Worm (Caenorhabditis elegans) whole organism, L4/young adult: ENCODE measurements around the gene gck-1.

ENCODE experiments used
- W03F9.2 ChIP-seq: fragments of 150-350 bp; optimal IDR thresholded peaks from 2 replicates; lab custom pipeline; 2014; ENCODE audit warnings: missing biosample characterization, missing genetic modification characterization
- dao-5 ChIP-seq: sonication (generic microtip); optimal IDR thresholded peaks from 2 replicates; lab custom pipeline; 2016; ENCODE audit warnings: missing genotype, missing genetic modification characterization, moderate library complexity, missing compliant biosample characterization
- him-1 ChIP-seq: sonication (generic microtip); optimal IDR thresholded peaks from 2 replicates; lab custom pipeline; 2016; ENCODE audit warnings: missing genotype, missing genetic modification reagents, missing genetic modification characterization, missing compliant biosample characterization

gck-1 gene

DNA sequence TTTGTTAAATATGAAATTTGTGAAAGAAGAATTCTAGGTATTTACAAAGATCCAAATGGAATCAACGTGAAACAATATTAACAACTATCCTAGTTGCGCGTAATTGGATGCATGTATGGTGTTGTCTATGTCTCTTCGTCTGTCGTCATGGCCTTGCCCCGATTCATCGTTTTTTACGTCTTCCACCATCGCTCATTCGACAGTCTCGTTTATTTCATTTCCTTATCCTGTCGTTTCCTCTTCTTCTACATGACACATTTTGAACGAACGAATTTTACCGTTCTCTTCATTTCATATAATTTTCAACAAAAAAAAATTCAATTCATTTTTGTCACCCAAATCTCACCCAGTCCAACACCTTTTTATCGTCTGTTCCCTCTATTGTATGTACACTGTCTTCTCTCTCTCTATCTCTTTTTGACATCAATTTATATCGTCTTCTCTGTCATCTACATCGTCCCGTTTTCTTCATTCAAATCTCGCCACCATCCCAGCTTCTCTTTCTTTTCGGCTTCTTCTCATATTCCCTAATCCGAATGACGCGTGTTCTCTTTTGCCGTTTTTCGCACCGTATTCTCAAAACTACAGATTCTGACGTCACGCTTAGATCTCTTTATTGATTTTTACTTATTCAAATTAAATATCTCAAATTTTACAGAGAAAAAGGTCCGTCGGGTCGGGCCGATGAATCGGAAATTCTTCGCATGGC lies 8.9 kb downstream of the gck-1 start, which contains the start of gene ttc-17:
Gene ttc-17 (plus strand): TSS at position 659 of the 709 bp plus-strand sequence.
- TF ChIP-seq him-1 (tag; lab: Kevin White, UChicago) (no peak), W03F9.2 (tag; lab: Kevin White, UChicago) (no peak), dao-5 (tag; lab: Kevin White, UChicago) (no peak)

- TF ChIP-seq him-1 (tag; lab: Kevin White, UChicago) = no peak
- no peak for TF ChIP-seq W03F9.2 (tag; lab: Kevin White, UChicago)
- TF ChIP-seq dao-5 (tag; lab: Kevin White, UChicago) = no peak
Observed at ce11 chrV:8964055-8964758, 16.6 kb downstream of the gck-1 start, which contains the start of gene nhr-44. Gene nhr-44 (minus strand): TSS chrV:8964105.

DNA sequence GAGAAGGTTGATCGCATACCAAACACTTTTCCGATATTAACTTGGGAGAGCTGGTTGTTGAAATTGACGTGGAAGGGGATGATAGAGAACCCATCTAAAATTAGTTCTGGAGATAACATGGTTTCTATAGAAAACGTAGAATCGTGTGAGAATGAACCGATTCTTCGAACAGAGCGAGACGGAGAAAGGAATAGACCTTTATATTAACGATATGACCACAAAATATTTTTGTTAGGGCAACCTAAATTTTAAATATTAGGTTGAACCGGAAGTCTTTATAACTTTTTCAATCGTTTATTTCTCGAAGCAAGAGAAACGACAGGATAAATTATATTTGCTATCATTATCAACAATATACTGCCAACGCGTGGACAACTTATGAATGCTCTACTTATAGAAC lies 18.5 kb downstream of the gck-1 start, which contains the start of gene nhr-219:
Gene nhr-219 (minus strand): TSS at position 101 of the 400 bp plus-strand sequence.
- no peak for TF ChIP-seq dao-5 (tag; lab: Kevin White, UChicago)
- TF ChIP-seq W03F9.2 (tag; lab: Kevin White, UChicago) = no peak
- no peak for TF ChIP-seq him-1 (tag; lab: Kevin White, UChicago)

- TF ChIP-seq dao-5 (tag; lab: Kevin White, UChicago) (no peak), him-1 (tag; lab: Kevin White, UChicago) (no peak), W03F9.2 (tag; lab: Kevin White, UChicago) (no peak)
Observed at ce11 chrV:8972271-8972670, 24.7 kb downstream of the gck-1 start, which contains the start of gene nhr-195. Gene nhr-195 (minus strand): TSS chrV:8972371.

DNA sequence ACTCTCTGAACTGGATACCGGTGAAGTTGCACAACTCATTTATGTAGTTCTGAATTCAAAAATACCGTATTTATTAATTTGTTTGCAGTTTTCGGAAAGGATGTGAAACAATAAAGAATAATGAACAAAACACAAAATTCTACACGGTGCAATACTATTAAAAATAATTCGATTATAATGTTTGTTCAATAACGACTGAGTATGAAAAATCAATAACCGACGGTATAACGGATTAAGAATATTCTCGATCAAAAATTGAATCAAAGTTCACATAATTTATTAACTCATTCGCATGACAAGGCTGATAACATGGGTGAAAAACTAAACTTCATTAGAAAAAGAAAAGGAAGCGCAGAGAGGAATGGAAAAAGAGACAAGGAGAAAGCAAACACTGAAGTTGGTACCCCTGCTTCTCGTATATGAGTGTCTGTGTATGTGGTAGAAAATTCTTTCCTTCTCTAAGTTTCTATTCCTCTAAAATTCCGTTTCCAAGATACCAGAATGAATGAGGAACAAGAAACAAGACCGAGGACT lies 27.4 kb downstream of the gck-1 start, which contains the start of gene nhr-143:
Gene nhr-143 (minus strand): TSS at position 51 of the 534 bp plus-strand sequence.
- no peak for TF ChIP-seq dao-5 (tag; lab: Kevin White, UChicago)
- no peak for TF ChIP-seq him-1 (tag; lab: Kevin White, UChicago)
- no peak for TF ChIP-seq W03F9.2 (tag; lab: Kevin White, UChicago)

DNA sequence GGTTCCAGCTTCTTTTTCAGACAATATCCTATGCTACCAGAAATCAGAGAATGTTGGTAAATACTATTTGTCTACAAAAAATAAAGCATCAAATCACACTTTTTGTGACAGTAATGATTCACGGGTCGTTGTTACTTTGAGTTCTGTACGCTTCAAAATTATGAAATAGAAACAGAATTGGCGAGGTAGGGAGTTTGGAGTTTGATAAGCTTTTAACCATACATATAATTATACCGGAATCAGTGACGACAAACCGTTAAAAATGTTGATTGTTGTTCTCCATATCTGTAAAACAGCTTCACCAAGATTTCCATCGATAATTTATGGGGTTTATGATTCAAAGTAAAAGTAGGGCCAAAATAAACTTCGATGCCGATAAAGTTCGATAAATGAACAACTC lies 30.3 kb downstream of the gck-1 start:
- TF ChIP-seq W03F9.2 (tag; lab: Kevin White, UChicago) = no peak
- no peak for TF ChIP-seq dao-5 (tag; lab: Kevin White, UChicago)
- no peak for TF ChIP-seq him-1 (tag; lab: Kevin White, UChicago)

DNA sequence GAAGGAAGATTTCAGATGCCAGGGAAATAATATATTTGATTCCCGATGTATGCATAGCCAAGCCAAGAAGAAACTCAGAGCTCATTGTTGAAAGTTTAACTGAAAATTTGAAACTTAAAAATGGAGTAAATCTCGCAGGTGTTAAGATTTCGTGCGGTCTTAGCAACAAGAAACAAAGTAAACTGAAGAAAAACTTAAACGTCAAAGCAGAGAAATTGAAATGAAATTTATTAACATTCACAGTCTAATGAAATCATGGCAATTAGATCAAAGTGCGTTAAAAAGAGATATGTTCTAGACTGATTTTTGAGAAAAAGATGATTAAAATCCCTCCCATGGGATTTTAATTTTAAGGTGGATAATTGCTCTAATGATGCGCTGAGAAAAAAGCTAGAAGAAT lies 33.2 kb downstream of the gck-1 start, which contains the start of gene str-84:
Gene str-84 (minus strand): TSS at position 101 of the 400 bp plus-strand sequence.
- no peak for TF ChIP-seq him-1 (tag; lab: Kevin White, UChicago)
- TF ChIP-seq dao-5 (tag; lab: Kevin White, UChicago) = no peak
- no peak for TF ChIP-seq W03F9.2 (tag; lab: Kevin White, UChicago)

ce11 chrV:8983604-8984003 lies 36.0 kb downstream of the gck-1 start, which contains the start of gene str-86:
Gene str-86 (minus strand): TSS chrV:8983704.
- TF ChIP-seq dao-5 (tag; lab: Kevin White, UChicago) (no peak), W03F9.2 (tag; lab: Kevin White, UChicago) (no peak), him-1 (tag; lab: Kevin White, UChicago) (no peak)

DNA sequence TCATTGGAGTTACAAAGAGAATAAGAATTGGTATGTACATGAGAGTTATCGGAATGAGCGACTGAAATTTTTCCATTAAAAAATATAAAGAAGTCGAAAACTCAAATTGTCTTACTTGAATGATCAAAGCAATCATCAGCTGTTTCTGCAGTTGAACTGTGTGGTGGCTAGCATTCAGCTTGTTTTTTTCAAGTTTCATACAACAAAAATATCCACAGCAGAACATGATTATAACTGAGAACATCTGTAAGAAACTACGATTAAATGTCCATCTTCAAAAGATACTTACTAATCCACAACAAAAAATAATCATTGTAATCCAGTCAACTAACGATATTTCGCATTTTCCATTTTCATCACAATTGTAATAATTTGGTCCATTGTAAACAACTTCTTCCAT lies 37.2 kb downstream of the gck-1 start:
- TF ChIP-seq W03F9.2 (tag; lab: Kevin White, UChicago) (no peak), him-1 (tag; lab: Kevin White, UChicago) (no peak), dao-5 (tag; lab: Kevin White, UChicago) (no peak)

- TF ChIP-seq him-1 (tag; lab: Kevin White, UChicago) (no peak), W03F9.2 (tag; lab: Kevin White, UChicago) (no peak), dao-5 (tag; lab: Kevin White, UChicago) (no peak)
Observed at ce11 chrV:8985740-8986139, 38.1 kb downstream of the gck-1 start, which contains the start of gene str-85. Gene str-85 (minus strand): TSS chrV:8985840.

DNA sequence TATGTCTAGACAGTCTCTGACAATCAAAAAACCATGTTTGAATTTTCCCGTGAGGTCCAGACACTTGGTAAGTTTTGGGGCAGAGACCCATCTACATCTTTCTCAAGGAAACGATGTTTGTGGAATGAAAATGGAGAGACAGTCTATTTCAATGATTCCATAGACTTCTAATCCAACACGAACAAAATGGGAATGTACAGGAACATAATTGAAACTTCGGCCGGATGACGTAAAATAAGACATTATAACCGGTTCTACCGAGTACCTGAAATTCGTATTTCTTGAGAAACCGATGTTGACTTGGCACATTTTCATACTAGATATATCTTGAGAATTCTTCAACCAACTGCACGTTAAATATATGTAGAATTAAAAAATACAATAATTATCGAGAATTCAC lies 40.5 kb downstream of the gck-1 start, which contains the start of gene str-87:
Gene str-87 (minus strand): TSS at position 101 of the 400 bp plus-strand sequence.
- TF ChIP-seq dao-5 (tag; lab: Kevin White, UChicago) = no peak
- no peak for TF ChIP-seq him-1 (tag; lab: Kevin White, UChicago)
- no peak for TF ChIP-seq W03F9.2 (tag; lab: Kevin White, UChicago)

DNA sequence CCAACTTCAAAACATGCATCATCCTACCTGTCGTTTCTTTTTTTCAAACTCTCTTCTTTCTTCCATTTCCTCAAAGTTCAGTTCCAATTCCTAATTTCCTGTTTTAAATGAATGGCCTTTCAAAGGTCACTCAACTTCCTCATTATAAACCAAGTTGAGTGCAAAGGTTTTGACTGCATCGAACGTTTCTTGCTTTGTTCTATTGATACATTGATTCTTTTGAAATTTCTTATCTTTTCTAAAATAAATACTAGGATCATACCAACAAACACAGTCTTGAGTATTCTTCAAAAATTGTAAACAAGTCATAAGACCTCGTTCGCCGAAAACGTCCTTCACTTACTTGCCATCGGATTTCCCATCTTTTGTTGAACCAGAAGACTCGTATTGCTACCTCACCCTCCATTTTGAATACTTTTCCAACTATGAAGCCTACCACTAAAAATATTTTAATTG lies 42.6 kb downstream of the gck-1 start, which contains the start of gene F59E11.7:
Gene F59E11.7 (plus strand): TSS at position 51 of the 456 bp plus-strand sequence.
- TF ChIP-seq dao-5 (tag; lab: Kevin White, UChicago) = no peak
- TF ChIP-seq W03F9.2 (tag; lab: Kevin White, UChicago) = no peak
- no peak for TF ChIP-seq him-1 (tag; lab: Kevin White, UChicago)
